Worm (Caenorhabditis elegans): Measurements from ENCODE around the gene unc-25.

Gene unc-25

ce11 chrIII:12931786-12932427 is 10.5 kb upstream of the unc-25 start, which contains the start of gene rbm-7 (continued):
- TF ChIP-seq hmg-20 (GFP tag; IDR thresholded peaks at IDR 0.05) (no peak), ekl-4 (GFP tag; IDR thresholded peaks at IDR 0.05) (no peak), nhr-179 (tag; optimal IDR thresholded peaks at IDR 0.05) (no peak), him-1 (tag; optimal IDR thresholded peaks at IDR 0.05) (no peak), F39B2.1 (GFP tag; IDR thresholded peaks at IDR 0.05) (no peak), efl-1 (GFP tag; optimal IDR thresholded peaks at IDR 0.05) (no peak), hrde-1 (tag; optimal IDR thresholded peaks at IDR 0.05; ENCODE audit: borderline replicate concordance) (no peak), lir-1 (GFP tag; conservative IDR thresholded peaks at IDR 0.05) (no peak), ztf-22 (GFP tag; optimal IDR thresholded peaks at IDR 0.05) (no peak), B0336.3 (GFP tag; IDR thresholded peaks at IDR 0.05) (no peak), B0261.1 (tag; optimal IDR thresholded peaks at IDR 0.05) (no peak), rcor-1 (GFP tag; IDR thresholded peaks at IDR 0.05) (0 out of 2 replicates have a peak, but pooled peaks have one; percentile 31), B0035.1 (tag; optimal IDR thresholded peaks at IDR 0.05) (no peak), lin-40 (tag; optimal IDR thresholded peaks at IDR 0.05) (peak; percentile 75), aptf-3 (GFP tag; IDR thresholded peaks at IDR 0.05) (no peak), rec-8 (tag; optimal IDR thresholded peaks at IDR 0.05) (no peak), nhr-120 (GFP tag; IDR thresholded peaks at IDR 0.05) (no peak), madf-6 (GFP tag; IDR thresholded peaks at IDR 0.05) (peak; percentile 66), ceh-40 (GFP tag; IDR thresholded peaks at IDR 0.05) (no peak), mxl-1 (tag; optimal IDR thresholded peaks at IDR 0.05) (no peak), ceh-100 (GFP tag; IDR thresholded peaks at IDR 0.05) (peak; percentile 44; the same call in 1 of the 2 replicates), ztf-28 (GFP tag; IDR thresholded peaks at IDR 0.05) (no peak), K12H6.12 (tag; optimal IDR thresholded peaks at IDR 0.05) (peak; percentile 32), unc-130 (GFP tag; optimal IDR thresholded peaks at IDR 0.05) (no peak), ZK185.1 (tag; optimal IDR thresholded peaks at IDR 0.05; ENCODE audit: poor library complexity, severe bottlenecking) (peak; percentile 29), Y53F4B.3 (GFP tag; IDR thresholded peaks at IDR 0.05) (no peak), dpl-1 (GFP tag; optimal IDR thresholded peaks at IDR 0.05) (peak; percentile 29), ets-4 (GFP tag; optimal IDR thresholded peaks at IDR 0.05) (no peak), unc-62 (GFP tag; optimal IDR thresholded peaks at IDR 0.05) (no peak), hsf-1 (GFP tag; IDR thresholded peaks at IDR 0.05) (0 out of 2 replicates have a peak, but pooled peaks have one; percentile 21), dpff-1 (tag; optimal IDR thresholded peaks at IDR 0.05) (no peak), nhr-90 (tag; optimal IDR thresholded peaks at IDR 0.05) (no peak), xnd-1 (tag; optimal IDR thresholded peaks at IDR 0.05) (peak; percentile 20), T07F8.4 (tag; optimal IDR thresholded peaks at IDR 0.05) (no peak), athp-1 (tag; optimal IDR thresholded peaks at IDR 0.05) (no peak), hlh-26 (GFP tag; conservative IDR thresholded peaks at IDR 0.05) (no peak), let-607 (tag; optimal IDR thresholded peaks at IDR 0.05) (peak; percentile 11 to 36), lin-35 (GFP tag; optimal IDR thresholded peaks at IDR 0.05) (peak in 1 of 3 experiments; percentile 43), pbrm-1 (GFP tag; IDR thresholded peaks at IDR 0.05) (peak; percentile 74; the same call in 1 of the 2 replicates), ceh-91 (GFP tag; IDR thresholded peaks at IDR 0.05) (no peak), egrh-3 (GFP tag; IDR thresholded peaks at IDR 0.05) (no peak), tbp1 (GFP tag; optimal IDR thresholded peaks at IDR 0.05) (peak; percentile 48), C17E4.6 (GFP tag; IDR thresholded peaks at IDR 0.05) (no peak), let-526 (GFP tag; IDR thresholded peaks at IDR 0.05) (no peak), F55B11.4 (tag; optimal IDR thresholded peaks at IDR 0.05; ENCODE audit: borderline replicate concordance, insufficient read depth) (no peak), snpc-1.3 (tag; optimal IDR thresholded peaks at IDR 0.05; ENCODE audit: insufficient read depth) (peak; percentile 18), bed-1 (GFP tag; IDR thresholded peaks at IDR 0.05) (no peak)

All from whole organism, young adult.